Worm (Caenorhabditis elegans) whole organism, young adult: ENCODE results near the gene T24C4.3.

Experiments used
- atf-7 ChIP-seq: sonication (generic microtip); optimal IDR thresholded peaks from 2 replicates; lab custom pipeline; 2017; ENCODE audit warnings: mild to moderate bottlenecking, missing genetic modification characterization, missing compliant biosample characterization
- dpl-1 ChIP-seq: fragments of 150-350 bp; optimal IDR thresholded peaks from 2 replicates; lab custom pipeline; 2014; ENCODE audit warnings: missing biosample characterization, missing genetic modification reagents, missing genetic modification characterization
- repo-1 ChIP-seq: sonication (generic microtip); optimal IDR thresholded peaks from 2 replicates; lab custom pipeline; 2017; ENCODE audit warnings: mild to moderate bottlenecking, missing genetic modification characterization, missing compliant biosample characterization
- ztf-26 ChIP-seq: sonication (generic microtip); optimal IDR thresholded peaks from 2 replicates; lab custom pipeline; 2017; ENCODE audit warnings: missing genetic modification characterization, missing compliant biosample characterization
- ztf-28 ChIP-seq: fragments of 200-800 bp; sonication (Bioruptor generic); IDR thresholded peaks from 2 replicates; pipeline ENCODE4 v1.3.6; 2022; ENCODE audit warnings: missing genetic modification reagents, missing genetic modification characterization, missing compliant biosample characterization

DNA sequence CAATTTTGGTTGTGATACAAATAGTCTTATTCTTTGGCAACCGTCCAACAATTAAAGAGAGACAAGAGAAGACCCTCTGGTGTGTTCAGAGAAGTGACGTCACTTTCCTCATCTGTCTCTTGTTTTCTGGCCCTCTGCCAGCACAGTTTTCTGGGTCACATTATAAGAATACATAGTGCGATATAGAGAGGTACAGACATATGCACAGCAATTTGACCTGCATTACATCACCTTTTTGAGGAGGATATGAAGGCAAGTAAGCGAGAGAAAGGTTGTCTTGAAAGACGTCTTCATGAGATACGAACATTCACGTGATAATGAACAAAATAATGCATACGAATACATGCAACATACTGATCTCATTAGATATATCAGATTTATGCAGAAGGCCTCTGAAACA is 1.7 kb downstream of the T24C4.3 start:
- TF ChIP-seq atf-7 (tag; lab: Kevin White, UChicago) (no peak), ztf-28 (GFP tag; lab: Robert Waterston, UW) (no peak), ztf-26 (tag; lab: Kevin White, UChicago) (no peak), dpl-1 (GFP tag; lab: Kevin White, UChicago) (no peak), repo-1 (tag; lab: Kevin White, UChicago) (no peak)
